Worm (Caenorhabditis elegans) whole organism, early embryonic: ENCODE data around the gene C44B9.2.

Experiments used
- B0310.2 ChIP-seq: sonication (generic microtip); optimal IDR thresholded peaks from 2 replicates; lab custom pipeline; 2016; ENCODE audit warnings: mild to moderate bottlenecking, missing genetic modification characterization, missing compliant biosample characterization
- F13C5.2 ChIP-seq: sonication (generic microtip); optimal IDR thresholded peaks from 2 replicates; lab custom pipeline; 2017; ENCODE audit warnings: mild to moderate bottlenecking, missing genetic modification characterization, inconsistent platforms, missing compliant biosample characterization
- aly-1 ChIP-seq: sonication (generic microtip); optimal IDR thresholded peaks from 2 replicates; lab custom pipeline; 2016; ENCODE audit warnings: missing genetic modification characterization, missing compliant biosample characterization
- ama-1 ChIP-seq: fragments of 150-350 bp; optimal IDR thresholded peaks from 2 replicates; lab custom pipeline; 2014
- ceh-13 ChIP-seq: fragments of 200-800 bp; sonication (Bioruptor generic); optimal IDR thresholded peaks from 2 replicates; lab custom pipeline; 2018; ENCODE audit warnings: mild to moderate bottlenecking, missing genetic modification characterization, missing compliant biosample characterization
- ceh-36 ChIP-seq: sonication (generic microtip); optimal IDR thresholded peaks from 2 replicates; lab custom pipeline; 2016; ENCODE audit warnings: missing genetic modification characterization, inconsistent platforms, missing compliant biosample characterization
- ets-7 ChIP-seq: sonication (generic microtip); optimal IDR thresholded peaks from 2 replicates; lab custom pipeline; 2016; ENCODE audit warnings: missing genotype, missing genetic modification characterization, missing compliant biosample characterization
- flt-1 ChIP-seq: fragments of 200-800 bp; sonication (Bioruptor generic); IDR thresholded peaks from 2 replicates; pipeline ENCODE4 v1.3.6; 2022; ENCODE audit warnings: missing genetic modification characterization, missing compliant biosample characterization
- hmbx-1 ChIP-seq: sonication (generic microtip); optimal IDR thresholded peaks from 2 replicates; lab custom pipeline; 2016; ENCODE audit warnings: mild to moderate bottlenecking, missing genetic modification characterization, missing compliant biosample characterization
- hmg-4 ChIP-seq: fragments of 200-800 bp; sonication (Bioruptor generic); optimal IDR thresholded peaks from 2 replicates; lab custom pipeline; 2018; ENCODE audit warnings: mild to moderate bottlenecking, missing genetic modification characterization, missing compliant biosample characterization
- hnd-1 ChIP-seq: sonication (generic microtip); optimal IDR thresholded peaks from 2 replicates; lab custom pipeline; 2016; ENCODE audit warnings: missing genetic modification characterization, missing compliant biosample characterization
- pes-1 ChIP-seq: fragments of 200-800 bp; sonication (Bioruptor generic); IDR thresholded peaks from 2 replicates; pipeline ENCODE4 v1.3.6; 2022; ENCODE audit warnings: missing genetic modification reagents, missing genetic modification characterization, missing compliant biosample characterization
- scrt-1 ChIP-seq: fragments of 200-800 bp; sonication (Bioruptor generic); IDR thresholded peaks from 2 replicates; pipeline ENCODE4 v1.3.6; 2022; ENCODE audit warnings: missing genetic modification characterization, missing compliant biosample characterization
- sea-1 ChIP-seq: fragments of 200-800 bp; sonication (Bioruptor generic); conservative IDR thresholded peaks from 2 replicates; pipeline ENCODE4 v1.3.6; 2022; ENCODE audit warnings: missing genetic modification characterization, missing compliant biosample characterization
- tbx-11 ChIP-seq: fragments of 200-800 bp; sonication (Bioruptor generic); IDR thresholded peaks from 2 replicates; pipeline ENCODE4 v1.3.6; 2022; ENCODE audit warnings: missing genetic modification characterization, missing compliant biosample characterization
- tbx-37 ChIP-seq: fragments of 200-800 bp; sonication (Bioruptor generic); conservative IDR thresholded peaks from 2 replicates; pipeline ENCODE4 v1.3.6; 2022; ENCODE audit warnings: missing genetic modification reagents, missing genetic modification characterization, missing compliant biosample characterization
- tra-4 ChIP-seq: sonication (generic microtip); optimal IDR thresholded peaks from 2 replicates; lab custom pipeline; 2017; ENCODE audit warnings: missing genetic modification characterization, missing compliant biosample characterization

Gene C44B9.2

DNA sequence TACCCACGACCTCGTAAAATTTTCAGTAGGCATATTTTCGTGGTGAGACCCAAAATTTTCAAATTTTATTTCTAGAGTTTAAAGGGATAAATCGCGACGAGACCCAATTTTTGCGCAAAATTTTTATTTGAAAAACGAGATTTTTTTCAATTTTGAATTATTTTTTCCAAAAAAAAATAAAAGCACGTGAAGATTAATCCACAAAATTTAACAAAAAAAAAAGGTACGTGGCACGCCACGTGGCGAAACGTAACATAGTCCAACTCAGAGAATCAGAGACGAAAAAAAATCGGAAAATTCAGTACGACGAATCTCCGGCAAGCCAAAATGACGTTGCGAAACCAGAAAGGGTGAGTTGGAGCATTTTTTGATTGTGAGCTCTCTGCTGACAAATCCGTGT, at the start of gene C44B9.2:
C44B9.2 (plus strand) TSS at position 301 of the 400 bp plus-strand sequence.
- TF ChIP-seq ceh-13 (GFP tag; lab: Kevin White, UChicago): no peak
- no peak for TF ChIP-seq pes-1 (GFP tag; lab: Robert Waterston, UW)
- TF ChIP-seq ama-1 (lab: Kevin White, UChicago): no peak
- TF ChIP-seq F13C5.2 (tag; lab: Kevin White, UChicago): no peak
- no peak for TF ChIP-seq B0310.2
- no peak for TF ChIP-seq hmbx-1 (tag; lab: Kevin White, UChicago)
- no peak for TF ChIP-seq scrt-1 (GFP tag; lab: Robert Waterston, UW)
- no peak for TF ChIP-seq tbx-37 (GFP tag; lab: Robert Waterston, UW)
- no peak for TF ChIP-seq ceh-36 (tag; lab: Kevin White, UChicago)
- no peak for TF ChIP-seq tbx-11 (GFP tag; lab: Robert Waterston, UW)
- TF ChIP-seq flt-1 (GFP tag; lab: Robert Waterston, UW): no peak
- no peak for TF ChIP-seq hnd-1 (tag; lab: Kevin White, UChicago)

DNA sequence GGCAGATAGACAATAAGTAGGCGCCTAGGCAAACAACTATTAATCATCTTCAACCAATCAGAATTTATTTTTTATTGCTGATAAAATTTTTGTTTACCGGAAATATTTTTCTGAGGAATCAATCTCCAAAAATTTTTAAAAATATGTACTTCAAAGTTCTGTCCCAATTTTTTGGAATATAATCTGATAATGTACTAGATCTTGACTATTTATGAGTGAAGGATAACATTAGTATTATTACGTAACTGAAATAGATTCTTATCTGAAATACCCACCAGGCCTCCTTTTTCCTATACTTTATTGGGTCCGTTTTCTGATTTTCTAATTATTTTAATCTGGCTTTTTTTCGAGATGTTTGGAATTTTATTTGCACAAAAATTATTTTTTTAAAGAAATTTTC, 43.7 kb upstream of the C44B9.2 start:
- TF ChIP-seq flt-1 (GFP tag; lab: Robert Waterston, UW) (no peak), ceh-13 (GFP tag; lab: Kevin White, UChicago) (no peak), scrt-1 (GFP tag; lab: Robert Waterston, UW) (no peak), tbx-37 (GFP tag; lab: Robert Waterston, UW) (no peak), ets-7 (tag; lab: Kevin White, UChicago) (no peak), ceh-36 (tag; lab: Kevin White, UChicago) (no peak), sea-1 (GFP tag; lab: Robert Waterston, UW) (no peak), B0310.2 (no peak), hmg-4 (no peak), tbx-11 (GFP tag; lab: Robert Waterston, UW) (no peak), hmbx-1 (tag; lab: Kevin White, UChicago) (no peak), aly-1 (tag; lab: Kevin White, UChicago) (no peak), tra-4 (tag; lab: Kevin White, UChicago) (no peak), hnd-1 (tag; lab: Kevin White, UChicago) (no peak), ama-1 (lab: Kevin White, UChicago) (no peak), pes-1 (GFP tag; lab: Robert Waterston, UW) (no peak), F13C5.2 (tag; lab: Kevin White, UChicago) (no peak)

DNA sequence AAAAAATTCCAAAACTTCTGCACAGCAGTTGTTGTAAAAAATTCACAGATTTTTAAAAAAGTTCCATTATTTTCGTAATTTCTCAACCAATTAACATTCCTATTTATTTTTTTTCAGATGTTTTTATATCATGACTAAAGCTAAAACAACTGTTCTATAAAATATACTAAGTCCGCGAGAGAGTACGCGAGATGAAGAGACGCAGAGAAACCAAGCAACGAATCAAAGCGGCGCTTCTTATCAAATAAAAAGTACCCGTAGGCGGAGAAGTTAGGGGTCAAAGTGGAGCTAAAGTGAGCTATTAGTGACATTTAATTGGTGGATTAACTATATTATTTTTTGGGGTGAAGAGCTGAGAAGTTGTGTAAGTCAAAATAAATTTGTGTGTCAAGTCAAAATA, 42.6 kb upstream of the C44B9.2 start, which contains the start of gene sbsp-1:
sbsp-1 (plus strand) TSS at position 301 of the 400 bp plus-strand sequence.
- no peak for TF ChIP-seq flt-1 (GFP tag; lab: Robert Waterston, UW)
- TF ChIP-seq ceh-36 (tag; lab: Kevin White, UChicago): no peak
- no peak for TF ChIP-seq tra-4 (tag; lab: Kevin White, UChicago)
- TF ChIP-seq pes-1 (GFP tag; lab: Robert Waterston, UW): no peak
- no peak for TF ChIP-seq hmbx-1 (tag; lab: Kevin White, UChicago)
- no peak for TF ChIP-seq hnd-1 (tag; lab: Kevin White, UChicago)
- TF ChIP-seq tbx-11 (GFP tag; lab: Robert Waterston, UW): no peak
- TF ChIP-seq aly-1 (tag; lab: Kevin White, UChicago): no peak
- TF ChIP-seq ama-1 (lab: Kevin White, UChicago): no peak
- no peak for TF ChIP-seq scrt-1 (GFP tag; lab: Robert Waterston, UW)
- no peak for TF ChIP-seq F13C5.2 (tag; lab: Kevin White, UChicago)
- TF ChIP-seq sea-1 (GFP tag; lab: Robert Waterston, UW): no peak
- TF ChIP-seq ets-7 (tag; lab: Kevin White, UChicago): no peak
- no peak for TF ChIP-seq B0310.2
- no peak for TF ChIP-seq ceh-13 (GFP tag; lab: Kevin White, UChicago)
- no peak for TF ChIP-seq tbx-37 (GFP tag; lab: Robert Waterston, UW)
- no peak for TF ChIP-seq hmg-4

DNA sequence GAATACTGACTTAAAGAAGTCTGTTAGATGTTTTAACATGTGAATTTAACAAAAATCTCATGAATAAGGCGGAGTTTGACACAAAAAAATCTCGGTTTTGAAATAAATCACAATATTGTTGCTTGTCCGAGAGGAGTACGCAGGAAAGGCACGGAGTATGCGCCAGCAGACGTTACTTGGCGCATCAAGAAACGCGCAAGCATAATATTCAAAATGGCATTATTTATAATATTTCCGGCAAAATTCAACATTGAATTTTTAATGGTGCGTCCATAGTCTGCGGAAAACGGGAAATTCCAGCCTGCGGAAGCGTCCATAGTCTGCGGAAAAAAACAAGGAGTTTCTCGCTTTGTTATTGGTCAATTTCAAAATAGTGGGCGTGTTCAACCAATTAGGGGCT, 30.4 kb upstream of the C44B9.2 start, which contains the start of gene pde-12:
pde-12 (minus strand) TSS at position 148 of the 400 bp plus-strand sequence.
- TF ChIP-seq aly-1 (tag; lab: Kevin White, UChicago) (no peak), flt-1 (GFP tag; lab: Robert Waterston, UW) (0 out of 2 replicates have a peak, but pooled peaks have one; percentile 17), hnd-1 (tag; lab: Kevin White, UChicago) (no peak), F13C5.2 (tag; lab: Kevin White, UChicago) (peak; percentile 17), tra-4 (tag; lab: Kevin White, UChicago) (no peak), ceh-36 (tag; lab: Kevin White, UChicago) (no peak)

DNA sequence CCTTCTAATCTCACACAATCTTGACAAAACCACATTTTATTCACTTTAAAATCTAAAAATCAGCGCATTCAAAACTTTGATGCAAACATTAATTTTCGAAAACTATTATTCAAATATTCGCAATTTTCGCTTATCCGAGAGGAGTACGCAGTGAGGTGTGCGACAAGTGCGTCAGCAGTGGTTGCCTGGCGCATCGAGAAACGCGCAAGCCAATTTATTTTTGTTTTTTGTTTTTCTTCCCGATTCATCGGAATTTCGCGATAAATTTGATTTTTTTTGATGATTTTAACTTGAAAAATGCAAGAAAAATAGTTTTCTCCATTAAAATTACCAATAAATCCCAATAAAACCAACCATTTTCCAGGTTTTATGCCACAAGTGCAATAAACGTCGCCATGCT, 26.4 kb upstream of the C44B9.2 start, which contains the start of the genes fbxb-85 and hex-3:
fbxb-85 (minus strand) TSS at position 106 of the 400 bp plus-strand sequence.
hex-3 (plus strand) TSS at position 365 of the 400 bp plus-strand sequence.
- TF ChIP-seq aly-1 (tag; lab: Kevin White, UChicago): peak; percentile 52
- TF ChIP-seq hnd-1 (tag; lab: Kevin White, UChicago): peak; percentile 32
- TF ChIP-seq ceh-13 (GFP tag; lab: Kevin White, UChicago): peak; percentile 48
- TF ChIP-seq hmbx-1 (tag; lab: Kevin White, UChicago): peak; percentile 24
- TF ChIP-seq B0310.2: peak; percentile 43
- TF ChIP-seq flt-1 (GFP tag; lab: Robert Waterston, UW): peak; percentile 70
- TF ChIP-seq ama-1 (lab: Kevin White, UChicago): no peak
- TF ChIP-seq tbx-11 (GFP tag; lab: Robert Waterston, UW): peak; percentile 76
- TF ChIP-seq ceh-36 (tag; lab: Kevin White, UChicago): peak; percentile 65
- peak; percentile 78 for TF ChIP-seq pes-1 (GFP tag; lab: Robert Waterston, UW)
- peak; percentile 73 for TF ChIP-seq tbx-37 (GFP tag; lab: Robert Waterston, UW)
- TF ChIP-seq F13C5.2 (tag; lab: Kevin White, UChicago): peak; percentile 93
- TF ChIP-seq sea-1 (GFP tag; lab: Robert Waterston, UW): 0 out of 2 replicates have a peak, but pooled peaks have one; percentile 67
- peak; percentile 62; the same call in 1 of the 2 replicates for TF ChIP-seq scrt-1 (GFP tag; lab: Robert Waterston, UW)
- peak; percentile 56 for TF ChIP-seq tra-4 (tag; lab: Kevin White, UChicago)
- TF ChIP-seq hmg-4: peak; percentile 84
- peak; percentile 42 for TF ChIP-seq ets-7 (tag; lab: Kevin White, UChicago)

DNA sequence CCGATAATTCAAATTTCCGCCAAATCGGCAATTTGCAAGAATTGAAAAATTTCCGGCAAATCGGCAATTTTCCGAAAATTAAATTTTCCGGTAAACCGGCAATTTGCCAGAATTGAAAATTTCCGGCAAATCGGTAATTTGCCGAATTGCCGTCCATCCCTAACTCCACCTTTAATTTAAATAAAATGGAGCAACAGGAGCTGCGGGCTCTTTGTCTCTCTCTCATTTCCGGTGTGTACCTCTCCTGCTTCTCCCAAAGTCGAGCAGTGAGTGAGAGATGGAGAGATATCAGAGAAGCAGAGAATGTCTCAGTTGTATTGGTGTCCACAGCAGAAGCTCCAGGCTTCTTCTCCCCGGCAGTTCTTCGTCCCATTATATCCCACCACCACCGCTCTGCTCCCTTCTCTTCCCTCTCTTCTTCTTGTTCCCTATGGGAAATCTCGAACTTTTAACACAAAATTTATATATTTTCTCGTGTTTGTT, 19.8 kb upstream of the C44B9.2 start, which contains the start of gene Y39A1C.1:
Y39A1C.1 (plus strand) TSS at position 51 of the 483 bp plus-strand sequence.
- no peak for TF ChIP-seq sea-1 (GFP tag; lab: Robert Waterston, UW)
- no peak for TF ChIP-seq scrt-1 (GFP tag; lab: Robert Waterston, UW)
- no peak for TF ChIP-seq aly-1 (tag; lab: Kevin White, UChicago)
- no peak for TF ChIP-seq F13C5.2 (tag; lab: Kevin White, UChicago)
- TF ChIP-seq tra-4 (tag; lab: Kevin White, UChicago): no peak
- no peak for TF ChIP-seq hnd-1 (tag; lab: Kevin White, UChicago)
- no peak for TF ChIP-seq tbx-11 (GFP tag; lab: Robert Waterston, UW)
